Worm (Caenorhabditis elegans) whole organism, L1 larva: Measurements from ENCODE around the gene myo-5.
A peak's percentile ranks its signal among the peaks of the same experiment; 100 is the strongest.

Experiments
- C16A3.4 ChIP-seq: fragments of 150-350 bp; optimal IDR thresholded peaks from 2 replicates; lab custom pipeline; 2014; ENCODE audit warnings: missing biosample characterization, missing genetic modification characterization
- C34B4.2 ChIP-seq: sonication (generic microtip); optimal IDR thresholded peaks from 2 replicates; lab custom pipeline; 2017; ENCODE audit warnings: mild to moderate bottlenecking, missing genetic modification characterization, missing compliant biosample characterization
- F16B12.6 ChIP-seq: fragments of 150-350 bp; optimal IDR thresholded peaks from 2 replicates; lab custom pipeline; 2014; ENCODE audit warnings: missing biosample characterization, missing genetic modification characterization
- Y116A8C.19 ChIP-seq: sonication (generic microtip); optimal IDR thresholded peaks from 2 replicates; lab custom pipeline; 2016; ENCODE audit warnings: missing compliant biosample characterization, missing genetic modification characterization, borderline replicate concordance
- alr-1 ChIP-seq: fragments of 200-800 bp; sonication (Bioruptor generic); optimal IDR thresholded peaks from 2 replicates; lab custom pipeline; 2018; ENCODE audit warnings: borderline replicate concordance, mild to moderate bottlenecking, missing genetic modification characterization, missing compliant biosample characterization
- aly-2 ChIP-seq: fragments of 150-350 bp; optimal IDR thresholded peaks from 2 replicates; lab custom pipeline; 2014; ENCODE audit warnings: missing biosample characterization, missing genetic modification characterization
- ceh-82 ChIP-seq, 3 experiments: fragments of 150-350 bp in 1 of 3; sonication (generic microtip) in 2 of 3; optimal IDR thresholded peaks; 2 replicates each; lab custom pipeline; 2014 to 2017; ENCODE audit warnings: missing biosample characterization in 3 of 3, missing genetic modification characterization in 3 of 3
- ceh-88 ChIP-seq: fragments of 200-800 bp; sonication (Bioruptor generic); IDR thresholded peaks from 2 replicates; pipeline ENCODE4 v1.3.6; 2022; ENCODE audit warnings: missing genetic modification characterization, missing compliant biosample characterization
- ces-1 ChIP-seq: fragments of 150-350 bp; optimal IDR thresholded peaks from 2 replicates; lab custom pipeline; 2014; ENCODE audit warnings: missing biosample characterization, missing genetic modification reagents, missing genetic modification characterization
- dpl-1 ChIP-seq, 3 experiments: fragments of 150-350 bp in 2 of 3; sonication (generic microtip) in 1 of 3; optimal IDR thresholded peaks; 2 replicates each; lab custom pipeline; 2014 to 2017; ENCODE audit warnings: missing biosample characterization in 3 of 3, missing genetic modification characterization in 3 of 3, missing genetic modification reagents in 3 of 3
- efl-1 ChIP-seq, 4 experiments: fragments of 150-350 bp; optimal IDR thresholded peaks in 3 of 4; peaks in 1 of 4; 1 replicate in 1 of 4; 2 replicates in 3 of 4; lab custom pipeline; 2014; ENCODE audit warnings: missing biosample characterization in 2 of 4, missing genetic modification characterization in 2 of 4, missing genetic modification reagents in 2 of 4
- efl-3 ChIP-seq: fragments of 200-800 bp; sonication (Bioruptor generic); optimal IDR thresholded peaks from 2 replicates; lab custom pipeline; 2018; ENCODE audit warnings: mild to moderate bottlenecking, missing genetic modification characterization, missing compliant biosample characterization
- egl-27 ChIP-seq, 2 experiments: fragments of 150-350 bp in 1 of 2; sonication (generic microtip); optimal IDR thresholded peaks; 3 replicates each; lab custom pipeline; 2017 to 2018; ENCODE audit warnings: missing biosample characterization in 2 of 2, missing genetic modification characterization in 2 of 2, missing genetic modification reagents in 2 of 2
- elt-3 ChIP-seq, 6 experiments: fragments of 150-350 bp in 1 of 6; sonication (generic microtip); optimal IDR thresholded peaks; 2 replicates each; lab custom pipeline; 2017 to 2018; ENCODE audit warnings: missing biosample characterization in 6 of 6, missing genetic modification characterization in 6 of 6, inconsistent platforms in 1 of 6
- ets-5 ChIP-seq: fragments of 200-800 bp; sonication (Bioruptor generic); IDR thresholded peaks from 2 replicates; pipeline ENCODE4 v1.3.6; 2022; ENCODE audit warnings: missing genetic modification characterization, missing compliant biosample characterization
- fkh-10 ChIP-seq: sonication (generic microtip); optimal IDR thresholded peaks from 2 replicates; lab custom pipeline; 2017; ENCODE audit warnings: missing biosample characterization, missing genetic modification reagents, missing genetic modification characterization
- fkh-4 ChIP-seq: sonication (generic microtip); optimal IDR thresholded peaks from 2 replicates; lab custom pipeline; 2016; ENCODE audit warnings: missing compliant biosample characterization, missing genetic modification characterization, borderline replicate concordance
- fos-1 ChIP-seq: fragments of 150-350 bp; optimal IDR thresholded peaks from 2 replicates; lab custom pipeline; 2014; ENCODE audit warnings: missing biosample characterization, missing genetic modification characterization
- hlh-17 ChIP-seq: fragments of 200-800 bp; sonication (Bioruptor generic); optimal IDR thresholded peaks from 2 replicates; lab custom pipeline; 2018; ENCODE audit warnings: missing genetic modification characterization, mild to moderate bottlenecking, missing compliant biosample characterization, moderate library complexity, borderline replicate concordance
- irx-1 ChIP-seq: sonication (generic microtip); optimal IDR thresholded peaks from 2 replicates; lab custom pipeline; 2016; ENCODE audit warnings: missing genetic modification characterization, missing compliant biosample characterization
- isw-1 ChIP-seq: fragments of 200-800 bp; sonication (Bioruptor generic); IDR thresholded peaks from 2 replicates; pipeline ENCODE4 v1.3.6; 2022; ENCODE audit warnings: missing genetic modification characterization, missing compliant biosample characterization
- jun-1 ChIP-seq: fragments of 150-350 bp; optimal IDR thresholded peaks from 2 replicates; lab custom pipeline; 2014; ENCODE audit warnings: missing biosample characterization, missing genetic modification reagents, missing genetic modification characterization
- lin-14 ChIP-seq: fragments of 200-800 bp; sonication (Bioruptor generic); optimal IDR thresholded peaks from 2 replicates; lab custom pipeline; 2018; ENCODE audit warnings: mild to moderate bottlenecking, missing genetic modification characterization, moderate library complexity, missing compliant biosample characterization
- lin-15B ChIP-seq: fragments of 150-350 bp; sonication (generic microtip); optimal IDR thresholded peaks from 3 replicates; lab custom pipeline; 2014; ENCODE audit warnings: missing biosample characterization, missing genetic modification characterization
- lin-35 ChIP-seq, 2 experiments: fragments of 150-350 bp; optimal IDR thresholded peaks; 2 replicates each; lab custom pipeline; 2014; ENCODE audit warnings: missing biosample characterization in 2 of 2, missing genetic modification characterization in 2 of 2, missing genetic modification reagents in 2 of 2
- lin-39 ChIP-seq: fragments of 150-350 bp; optimal IDR thresholded peaks from 2 replicates; lab custom pipeline; 2014; ENCODE audit warnings: missing biosample characterization, missing genetic modification reagents, missing genetic modification characterization
- lsy-2 ChIP-seq, 2 experiments: fragments of 150-350 bp; optimal IDR thresholded peaks; 2 replicates each; lab custom pipeline; 2014; ENCODE audit warnings: missing biosample characterization in 2 of 2, missing genetic modification characterization in 2 of 2
- mab-9 ChIP-seq: fragments of 200-800 bp; sonication (Bioruptor generic); IDR thresholded peaks from 2 replicates; pipeline ENCODE4 v1.3.6; 2022; ENCODE audit warnings: missing genetic modification reagents, missing genetic modification characterization, missing compliant biosample characterization
- mdl-1 ChIP-seq, 2 experiments: fragments of 150-350 bp; optimal IDR thresholded peaks; 2 replicates each; lab custom pipeline; 2014 to 2017; ENCODE audit warnings: missing biosample characterization in 2 of 2, missing genetic modification characterization in 2 of 2, inconsistent platforms in 1 of 2
- mep-1 ChIP-seq: fragments of 150-350 bp; optimal IDR thresholded peaks from 2 replicates; lab custom pipeline; 2014; ENCODE audit warnings: missing biosample characterization, missing genetic modification characterization
- nhr-12 ChIP-seq: sonication (generic microtip); optimal IDR thresholded peaks from 2 replicates; lab custom pipeline; 2017; ENCODE audit warnings: missing biosample characterization, missing genetic modification characterization
- nhr-19 ChIP-seq: fragments of 200-800 bp; sonication (Bioruptor generic); conservative IDR thresholded peaks from 2 replicates; pipeline ENCODE4 v1.3.6; 2022; ENCODE audit warnings: missing genetic modification characterization, missing compliant biosample characterization
- nhr-28 ChIP-seq: fragments of 150-350 bp; optimal IDR thresholded peaks from 2 replicates; lab custom pipeline; 2014; ENCODE audit warnings: missing biosample characterization, missing genetic modification characterization
- nhr-47 ChIP-seq: sonication (generic microtip); optimal IDR thresholded peaks from 2 replicates; lab custom pipeline; 2016; ENCODE audit warnings: mild to moderate bottlenecking, missing genetic modification characterization, moderate library complexity, missing compliant biosample characterization
- nhr-76 ChIP-seq: sonication (generic microtip); optimal IDR thresholded peaks from 2 replicates; lab custom pipeline; 2017; ENCODE audit warnings: missing biosample characterization, missing genetic modification characterization
- nhr-77 ChIP-seq: fragments of 150-350 bp; optimal IDR thresholded peaks from 2 replicates; lab custom pipeline; 2014; ENCODE audit warnings: missing biosample characterization, missing genetic modification characterization
- pax-3 ChIP-seq: fragments of 200-800 bp; sonication (Bioruptor generic); optimal IDR thresholded peaks from 2 replicates; lab custom pipeline; 2018; ENCODE audit warnings: mild to moderate bottlenecking, missing genetic modification characterization, moderate library complexity, missing compliant biosample characterization
- rnt-1 ChIP-seq: sonication (generic microtip); optimal IDR thresholded peaks from 2 replicates; lab custom pipeline; 2016; ENCODE audit warnings: mild to moderate bottlenecking, missing genetic modification characterization, moderate library complexity, missing compliant biosample characterization
- skn-1 ChIP-seq: fragments of 150-350 bp; optimal IDR thresholded peaks from 2 replicates; lab custom pipeline; 2014; ENCODE audit warnings: missing biosample characterization, missing genetic modification characterization
- snpc-4 ChIP-seq: fragments of 150-350 bp; optimal IDR thresholded peaks from 2 replicates; lab custom pipeline; 2014; ENCODE audit warnings: missing biosample characterization, missing genetic modification characterization
- swsn-7 ChIP-seq: sonication (generic microtip); optimal IDR thresholded peaks from 2 replicates; lab custom pipeline; 2016; ENCODE audit warnings: missing genetic modification characterization, missing compliant biosample characterization
- tbx-2 ChIP-seq: sonication (generic microtip); optimal IDR thresholded peaks from 2 replicates; lab custom pipeline; 2016; ENCODE audit warnings: missing genetic modification characterization, missing compliant biosample characterization
- unc-130 ChIP-seq: fragments of 150-350 bp; optimal IDR thresholded peaks from 2 replicates; lab custom pipeline; 2017; ENCODE audit warnings: missing biosample characterization, missing genetic modification characterization, inconsistent platforms
- unc-62 ChIP-seq: fragments of 150-350 bp; optimal IDR thresholded peaks from 2 replicates; lab custom pipeline; 2014; ENCODE audit warnings: missing biosample characterization, missing genetic modification reagents, missing genetic modification characterization
- unc-86 ChIP-seq: sonication (generic microtip); optimal IDR thresholded peaks from 2 replicates; lab custom pipeline; 2016; ENCODE audit warnings: missing genetic modification characterization, missing compliant biosample characterization
- unc-98 ChIP-seq: fragments of 200-800 bp; sonication (Bioruptor generic); IDR thresholded peaks from 2 replicates; pipeline ENCODE4 v1.3.6; 2022; ENCODE audit warnings: missing genetic modification characterization, missing compliant biosample characterization
- zag-1 ChIP-seq: fragments of 150-350 bp; optimal IDR thresholded peaks from 2 replicates; lab custom pipeline; 2014; ENCODE audit warnings: missing biosample characterization, missing genetic modification characterization
- zip-4 ChIP-seq: fragments of 200-800 bp; sonication (Bioruptor generic); optimal IDR thresholded peaks from 2 replicates; lab custom pipeline; 2018; ENCODE audit warnings: mild to moderate bottlenecking, missing genetic modification characterization, moderate library complexity, missing compliant biosample characterization
- ztf-4 ChIP-seq: fragments of 150-350 bp; optimal IDR thresholded peaks from 2 replicates; lab custom pipeline; 2014; ENCODE audit warnings: missing biosample characterization, missing genetic modification characterization

Gene myo-5

DNA sequence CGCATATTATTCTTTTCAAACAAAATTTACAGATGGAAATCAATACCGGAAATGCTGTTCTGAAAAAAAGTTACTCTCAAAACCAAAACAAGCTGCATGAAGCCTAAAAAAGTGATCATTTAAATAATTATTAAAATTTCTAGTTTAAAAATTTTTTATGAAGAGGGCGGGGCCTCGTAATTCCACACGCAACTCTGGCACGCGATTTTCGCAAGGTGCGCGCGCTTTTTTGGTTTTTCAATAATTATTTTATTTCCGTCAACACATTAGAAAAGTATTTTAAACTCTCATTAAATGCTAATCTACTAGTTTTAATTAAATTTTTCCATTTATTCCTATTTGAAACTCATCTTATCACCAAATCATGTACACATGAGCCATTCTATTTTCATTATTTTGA is 20.9 kb downstream of the myo-5 start:
- no peak for TF ChIP-seq nhr-19 (GFP tag; lab: Robert Waterston, UW)
- no peak for TF ChIP-seq efl-1 (optimal IDR thresholded peaks at IDR 0.05; lab: Kevin White, UChicago)
- TF ChIP-seq efl-1 (GFP tag; optimal IDR thresholded peaks at IDR 0.05 in 1 of 2; lab: Kevin White, UChicago) = peak in 1 of 2 experiments; percentile 75

DNA sequence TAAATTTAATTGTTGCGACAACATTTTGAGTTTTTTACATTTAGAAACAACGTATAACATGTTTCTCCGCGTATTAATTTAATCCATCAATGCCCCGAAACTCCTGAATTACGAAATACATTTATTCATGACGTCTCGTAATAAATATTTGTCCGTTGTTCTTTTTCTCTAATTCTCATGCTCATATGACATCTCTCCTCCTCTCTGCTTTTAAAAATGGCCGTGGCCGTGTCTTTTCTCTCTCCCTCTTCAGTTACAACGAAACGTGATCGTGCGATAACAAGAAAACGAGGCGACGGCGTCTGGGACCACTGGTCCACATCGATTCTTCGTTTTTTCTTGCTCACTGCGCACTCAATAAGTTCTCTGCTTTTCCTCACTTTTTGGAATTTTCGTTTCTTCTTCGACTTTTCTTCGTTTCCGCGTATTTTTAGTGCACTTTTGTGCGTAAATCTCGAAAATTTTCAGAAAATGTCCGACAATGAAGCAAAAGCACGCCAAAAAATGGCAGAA is 21.4 kb downstream of the myo-5 start, which contains the start of gene snap-1:
Gene snap-1 (plus strand): TSS at position 463 of the 513 bp plus-strand sequence.
- no peak for TF ChIP-seq F16B12.6 (tag; lab: Kevin White, UChicago)
- no peak for TF ChIP-seq fos-1
- peak; percentile 46 for TF ChIP-seq unc-86 (tag; lab: Kevin White, UChicago)
- TF ChIP-seq mdl-1 (tag; optimal IDR thresholded peaks at IDR 0.05; lab: Kevin White, UChicago) = peak in 1 of 2 experiments; percentile 17
- no peak for TF ChIP-seq fkh-4 (tag; lab: Kevin White, UChicago)
- no peak for TF ChIP-seq unc-62
- TF ChIP-seq nhr-12 = no peak
- TF ChIP-seq skn-1 (tag; lab: Kevin White, UChicago) = peak; percentile 81
- no peak for TF ChIP-seq ceh-88 (GFP tag; lab: Robert Waterston, UW)
- TF ChIP-seq efl-3 (GFP tag; lab: Kevin White, UChicago) = no peak
- TF ChIP-seq zag-1 (tag; lab: Kevin White, UChicago) = no peak
- peak; percentile 75 for TF ChIP-seq zip-4 (GFP tag; lab: Kevin White, UChicago)
- peak; percentile 5 for TF ChIP-seq swsn-7 (tag; lab: Kevin White, UChicago)
- peak; percentile 52 for TF ChIP-seq lin-15B (tag; lab: Kevin White, UChicago)
- TF ChIP-seq tbx-2 = peak; percentile 6
- TF ChIP-seq C34B4.2 (tag; lab: Kevin White, UChicago) = no peak
- no peak for TF ChIP-seq C16A3.4 (tag; lab: Kevin White, UChicago)
- TF ChIP-seq lin-14 (GFP tag; lab: Kevin White, UChicago) = peak; percentile 95
- no peak for TF ChIP-seq nhr-19 (GFP tag; lab: Robert Waterston, UW)
- TF ChIP-seq nhr-76 = no peak
- TF ChIP-seq dpl-1 (GFP tag; optimal IDR thresholded peaks at IDR 0.05; lab: Kevin White, UChicago) = peak; percentile 14 to 52 (median 33)
- no peak for TF ChIP-seq ets-5 (GFP tag; lab: Robert Waterston, UW)
- TF ChIP-seq Y116A8C.19 (tag; lab: Kevin White, UChicago) = no peak
- TF ChIP-seq aly-2 (tag; lab: Kevin White, UChicago) = no peak
- peak; percentile 51 for TF ChIP-seq nhr-47 (tag; lab: Kevin White, UChicago)
- peak; percentile 40 to 65 for TF ChIP-seq lin-35 (GFP tag; optimal IDR thresholded peaks at IDR 0.05; lab: Kevin White, UChicago)
- TF ChIP-seq ceh-82 (tag; optimal IDR thresholded peaks at IDR 0.05; lab: Kevin White, UChicago) = peak; percentile 0 to 91 (median 51)
- peak; percentile 90 for TF ChIP-seq mep-1 (tag; lab: Kevin White, UChicago)
- TF ChIP-seq hlh-17 (GFP tag; lab: Kevin White, UChicago) = no peak
- TF ChIP-seq jun-1 (tag; lab: Kevin White, UChicago) = peak; percentile 28
- TF ChIP-seq pax-3 = no peak
- TF ChIP-seq fkh-10 = peak; percentile 7
- no peak for TF ChIP-seq elt-3 (tag; optimal IDR thresholded peaks at IDR 0.05; lab: Kevin White, UChicago)
- no peak for TF ChIP-seq mab-9 (GFP tag; lab: Robert Waterston, UW)
- TF ChIP-seq efl-1 (optimal IDR thresholded peaks at IDR 0.05; lab: Kevin White, UChicago) = peak; percentile 43 to 56
- peak; percentile 29 to 95 for TF ChIP-seq efl-1 (GFP tag; optimal IDR thresholded peaks at IDR 0.05 in 1 of 2; lab: Kevin White, UChicago)
- peak; percentile 45 to 49 for TF ChIP-seq lsy-2 (tag; optimal IDR thresholded peaks at IDR 0.05; lab: Kevin White, UChicago)
- TF ChIP-seq egl-27 (tag; optimal IDR thresholded peaks at IDR 0.05; lab: Kevin White, UChicago) = no peak
- TF ChIP-seq nhr-77 = no peak
- TF ChIP-seq ces-1 (GFP tag; lab: Kevin White, UChicago) = no peak
- peak; percentile 34 for TF ChIP-seq rnt-1
- peak; percentile 58 for TF ChIP-seq isw-1 (GFP tag; lab: Robert Waterston, UW)
- no peak for TF ChIP-seq alr-1 (tag; lab: Kevin White, UChicago)
- no peak for TF ChIP-seq lin-39 (tag; lab: Kevin White, UChicago)
- TF ChIP-seq unc-98 (GFP tag; lab: Robert Waterston, UW) = no peak
- TF ChIP-seq nhr-28 = no peak
- TF ChIP-seq ztf-4 (tag; lab: Kevin White, UChicago) = no peak
- TF ChIP-seq snpc-4 (tag; lab: Kevin White, UChicago) = peak; percentile 27
- no peak for TF ChIP-seq unc-130 (tag; lab: Kevin White, UChicago)
- no peak for TF ChIP-seq irx-1 (tag; lab: Kevin White, UChicago)
